Worm (Caenorhabditis elegans) whole organism, midembryonic: ENCODE results near the gene T08D2.6.

Experiments used
- T22C8.4 ChIP-seq: fragments of 200-800 bp; sonication (Bioruptor generic); IDR thresholded peaks from 2 replicates; pipeline ENCODE4 v1.3.6; 2022; ENCODE audit warnings: missing genetic modification characterization, missing compliant biosample characterization
- flt-1 ChIP-seq: fragments of 200-800 bp; sonication (Bioruptor generic); IDR thresholded peaks from 2 replicates; pipeline ENCODE4 v1.3.6; 2022; ENCODE audit warnings: missing genetic modification characterization, missing compliant biosample characterization
- med-1 ChIP-seq: sonication (generic microtip); optimal IDR thresholded peaks from 2 replicates; lab custom pipeline; 2017; ENCODE audit warnings: missing genetic modification characterization, mild to moderate bottlenecking, missing compliant biosample characterization, antibody characterized with exemption, missing genetic modification reagents; ENCODE audit not compliant: insufficient read depth
- ztf-23 ChIP-seq: fragments of 200-800 bp; sonication (Bioruptor generic); IDR thresholded peaks from 2 replicates; pipeline ENCODE4 v1.3.6; 2022; ENCODE audit warnings: missing genetic modification reagents, missing genetic modification characterization, missing compliant biosample characterization
- ztf-29 ChIP-seq: fragments of 200-800 bp; sonication (Bioruptor generic); IDR thresholded peaks from 2 replicates; pipeline ENCODE4 v1.3.6; 2022; ENCODE audit warnings: missing genetic modification reagents, missing genetic modification characterization, missing compliant biosample characterization

DNA sequence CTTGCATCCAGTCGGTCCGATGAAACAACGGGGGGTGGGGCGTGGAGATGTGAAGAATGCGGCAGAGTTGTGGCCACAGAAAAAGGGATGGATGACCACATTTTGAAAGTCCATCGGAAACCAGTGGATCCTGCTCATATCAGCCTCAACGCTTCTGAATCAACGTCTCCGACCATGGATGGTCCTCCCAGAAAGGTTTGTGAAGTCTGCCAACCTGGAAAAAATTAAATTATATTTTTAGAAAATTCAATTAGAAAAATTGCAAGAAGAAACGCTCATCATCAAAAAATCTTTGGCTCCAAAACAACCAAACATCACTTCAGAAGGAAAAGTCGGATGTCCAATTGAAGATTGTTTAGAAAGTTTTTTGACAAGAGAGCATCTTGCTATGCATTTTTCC is 40.8 kb downstream of the T08D2.6 start, which contains the start of gene Y73B3A.8:
- TF ChIP-seq ztf-23 (GFP tag; lab: Robert Waterston, UW) (no peak), med-1 (GFP tag; lab: Kevin White, UChicago) (no peak), flt-1 (GFP tag; lab: Robert Waterston, UW) (no peak), ztf-29 (GFP tag; lab: Robert Waterston, UW) (no peak), T22C8.4 (GFP tag; lab: Robert Waterston, UW) (no peak)
